Worm (Caenorhabditis elegans) whole organism, mixed stage, embryonic: ENCODE measurements around the gene F35H8.2.

Experiments
- M03D4.4 ChIP-seq: sonication (generic microtip); optimal IDR thresholded peaks from 2 replicates; lab custom pipeline; 2017; ENCODE audit warnings: mild to moderate bottlenecking, missing genetic modification characterization, missing compliant biosample characterization
- bed-3 ChIP-seq: fragments of 200-800 bp; sonication (Bioruptor generic); optimal IDR thresholded peaks from 3 replicates; lab custom pipeline; 2018; ENCODE audit warnings: mild to moderate bottlenecking, missing genetic modification characterization, moderate library complexity, missing compliant biosample characterization
- blmp-1 ChIP-seq: fragments of 150-350 bp; optimal IDR thresholded peaks from 2 replicates; lab custom pipeline; 2014; ENCODE audit warnings: missing biosample characterization, missing genetic modification characterization
- ceh-39 ChIP-seq: fragments of 150-350 bp; optimal IDR thresholded peaks from 2 replicates; lab custom pipeline; 2014; ENCODE audit warnings: missing biosample characterization, missing genetic modification characterization
- ceh-43 ChIP-seq: fragments of 200-800 bp; sonication (Bioruptor generic); optimal IDR thresholded peaks from 2 replicates; lab custom pipeline; 2018; ENCODE audit warnings: mild to moderate bottlenecking, missing genetic modification characterization, moderate library complexity, missing compliant biosample characterization
- ceh-83 ChIP-seq: fragments of 200-800 bp; sonication (Bioruptor generic); optimal IDR thresholded peaks from 2 replicates; lab custom pipeline; 2018; ENCODE audit warnings: mild to moderate bottlenecking, missing genetic modification characterization, missing compliant biosample characterization
- ces-1 ChIP-seq: fragments of 150-350 bp; optimal IDR thresholded peaks from 2 replicates; lab custom pipeline; 2014; ENCODE audit warnings: missing biosample characterization, missing genetic modification reagents, missing genetic modification characterization
- cnd-1 ChIP-seq: fragments of 200-800 bp; sonication (Bioruptor generic); optimal IDR thresholded peaks from 2 replicates; lab custom pipeline; 2018; ENCODE audit warnings: mild to moderate bottlenecking, missing genetic modification characterization, missing compliant biosample characterization
- drap-1 ChIP-seq: fragments of 200-800 bp; sonication (Bioruptor generic); optimal IDR thresholded peaks from 3 replicates; lab custom pipeline; 2018; ENCODE audit warnings: mild to moderate bottlenecking, missing genetic modification characterization, missing compliant biosample characterization
- elt-1 ChIP-seq: sonication (generic microtip); optimal IDR thresholded peaks from 2 replicates; lab custom pipeline; 2017; ENCODE audit warnings: missing genetic modification characterization, mild to moderate bottlenecking, missing compliant biosample characterization, antibody characterized with exemption, moderate library complexity, borderline replicate concordance; ENCODE audit not compliant: insufficient read depth
- elt-3 ChIP-seq: fragments of 150-350 bp; optimal IDR thresholded peaks from 2 replicates; lab custom pipeline; 2014; ENCODE audit warnings: missing biosample characterization, missing genetic modification characterization
- flh-1 ChIP-seq: fragments of 200-800 bp; sonication (Bioruptor generic); optimal IDR thresholded peaks from 2 replicates; lab custom pipeline; 2018; ENCODE audit warnings: mild to moderate bottlenecking, missing genetic modification characterization, moderate library complexity, missing compliant biosample characterization
- ham-2 ChIP-seq: fragments of 200-800 bp; sonication (Bioruptor generic); optimal IDR thresholded peaks from 2 replicates; lab custom pipeline; 2018; ENCODE audit warnings: mild to moderate bottlenecking, missing genetic modification characterization, missing compliant biosample characterization
- hlh-1 ChIP-seq: fragments of 150-350 bp; optimal IDR thresholded peaks from 2 replicates; lab custom pipeline; 2014; ENCODE audit warnings: missing biosample characterization, missing genetic modification reagents, missing genetic modification characterization
- lin-13 ChIP-seq: fragments of 150-350 bp; optimal IDR thresholded peaks from 2 replicates; lab custom pipeline; 2014; ENCODE audit warnings: missing biosample characterization, missing genetic modification characterization
- lin-32 ChIP-seq: fragments of 200-800 bp; sonication (Bioruptor generic); optimal IDR thresholded peaks from 2 replicates; lab custom pipeline; 2018; ENCODE audit warnings: mild to moderate bottlenecking, missing genetic modification characterization, missing compliant biosample characterization
- lsy-2 ChIP-seq: fragments of 150-350 bp; optimal IDR thresholded peaks from 2 replicates; lab custom pipeline; 2014; ENCODE audit warnings: missing biosample characterization, missing genetic modification characterization
- mab-5 ChIP-seq: fragments of 150-350 bp; optimal IDR thresholded peaks from 2 replicates; lab custom pipeline; 2014; ENCODE audit warnings: missing biosample characterization, missing genetic modification characterization
- mep-1 ChIP-seq: fragments of 150-350 bp; optimal IDR thresholded peaks from 2 replicates; lab custom pipeline; 2017; ENCODE audit warnings: missing biosample characterization, missing genetic modification reagents, missing genetic modification characterization, inconsistent platforms
- mls-2 ChIP-seq: sonication (generic microtip); optimal IDR thresholded peaks from 2 replicates; lab custom pipeline; 2016; ENCODE audit warnings: mild to moderate bottlenecking, missing genetic modification characterization, moderate library complexity, missing compliant biosample characterization
- nhr-12 ChIP-seq: fragments of 150-350 bp; optimal IDR thresholded peaks from 2 replicates; lab custom pipeline; 2014; ENCODE audit warnings: missing biosample characterization, missing genetic modification characterization
- nhr-2 ChIP-seq: fragments of 150-350 bp; optimal IDR thresholded peaks from 2 replicates; lab custom pipeline; 2014; ENCODE audit warnings: missing biosample characterization, missing genetic modification characterization
- nhr-237 ChIP-seq: fragments of 150-350 bp; optimal IDR thresholded peaks from 2 replicates; lab custom pipeline; 2014; ENCODE audit warnings: missing biosample characterization, missing genetic modification characterization
- nhr-28 ChIP-seq: fragments of 150-350 bp; optimal IDR thresholded peaks from 2 replicates; lab custom pipeline; 2014; ENCODE audit warnings: missing biosample characterization, missing genetic modification characterization
- nhr-76 ChIP-seq: sonication (generic microtip); optimal IDR thresholded peaks from 2 replicates; lab custom pipeline; 2017; ENCODE audit warnings: missing biosample characterization, missing genetic modification characterization
- pha-4 ChIP-seq: fragments of 150-350 bp; optimal IDR thresholded peaks from 2 replicates; lab custom pipeline; 2018; ENCODE audit warnings: missing biosample characterization, missing genetic modification reagents, missing genetic modification characterization
- sem-2 ChIP-seq: fragments of 200-800 bp; sonication (Bioruptor generic); optimal IDR thresholded peaks from 2 replicates; lab custom pipeline; 2018; ENCODE audit warnings: mild to moderate bottlenecking, missing genetic modification characterization, missing compliant biosample characterization
- snpc-4 ChIP-seq: fragments of 150-350 bp; optimal IDR thresholded peaks from 2 replicates; lab custom pipeline; 2014; ENCODE audit warnings: missing biosample characterization, missing genetic modification characterization
- sptf-1 ChIP-seq: sonication (generic microtip); optimal IDR thresholded peaks from 2 replicates; lab custom pipeline; 2017; ENCODE audit warnings: mild to moderate bottlenecking, missing genetic modification characterization, moderate library complexity, missing compliant biosample characterization
- tbx-8 ChIP-seq: fragments of 200-800 bp; sonication (Bioruptor generic); optimal IDR thresholded peaks from 2 replicates; lab custom pipeline; 2018; ENCODE audit warnings: mild to moderate bottlenecking, missing genetic modification characterization, moderate library complexity, missing compliant biosample characterization
- unc-120 ChIP-seq: sonication (generic microtip); optimal IDR thresholded peaks from 2 replicates; lab custom pipeline; 2017; ENCODE audit warnings: missing genetic modification characterization, missing compliant biosample characterization; ENCODE audit not compliant: poor library complexity, severe bottlenecking
- unc-39 ChIP-seq: fragments of 150-350 bp; optimal IDR thresholded peaks from 2 replicates; lab custom pipeline; 2014; ENCODE audit warnings: missing biosample characterization, missing genetic modification characterization
- unc-62 ChIP-seq: fragments of 150-350 bp; optimal IDR thresholded peaks from 2 replicates; lab custom pipeline; 2014; ENCODE audit warnings: missing biosample characterization, missing genetic modification reagents, missing genetic modification characterization
- zip-8 ChIP-seq: fragments of 150-350 bp; optimal IDR thresholded peaks from 2 replicates; lab custom pipeline; 2014; ENCODE audit warnings: missing biosample characterization, missing genetic modification characterization
- ztf-11 ChIP-seq: fragments of 150-350 bp; optimal IDR thresholded peaks from 2 replicates; lab custom pipeline; 2014; ENCODE audit warnings: missing biosample characterization, missing genetic modification characterization

Gene F35H8.2

ce11 chrII:9560895-9561294, 5.6 kb downstream of the F35H8.2 start:
- no peak for TF ChIP-seq snpc-4
- TF ChIP-seq lsy-2 (tag; lab: Kevin White, UChicago), result no peak
- no peak for TF ChIP-seq mls-2 (tag; lab: Kevin White, UChicago)
- no peak for TF ChIP-seq nhr-76
- no peak for TF ChIP-seq ceh-83 (GFP tag; lab: Kevin White, UChicago)
- no peak for TF ChIP-seq ceh-43
- TF ChIP-seq hlh-1, result no peak
- no peak for TF ChIP-seq nhr-12 (tag; lab: Kevin White, UChicago)
- no peak for TF ChIP-seq flh-1 (GFP tag; lab: Kevin White, UChicago)
- no peak for TF ChIP-seq elt-1 (tag; lab: Kevin White, UChicago)
- TF ChIP-seq lin-32 (GFP tag; lab: Kevin White, UChicago), result no peak
- no peak for TF ChIP-seq drap-1
- TF ChIP-seq bed-3 (GFP tag; lab: Kevin White, UChicago), result no peak
- no peak for TF ChIP-seq tbx-8 (GFP tag; lab: Kevin White, UChicago)
- no peak for TF ChIP-seq sptf-1

ce11 chrII:9566045-9566444, 10.7 kb downstream of the F35H8.2 start:
- peak; percentile 21 for TF ChIP-seq ces-1 (GFP tag; lab: Kevin White, UChicago)
- TF ChIP-seq nhr-237 (tag; lab: Kevin White, UChicago), result no peak
- TF ChIP-seq ztf-11 (tag; lab: Kevin White, UChicago), result peak; percentile 22
- no peak for TF ChIP-seq mab-5
- no peak for TF ChIP-seq lsy-2 (tag; lab: Kevin White, UChicago)
- TF ChIP-seq hlh-1, result peak; percentile 23
- TF ChIP-seq elt-3 (tag; lab: Kevin White, UChicago), result no peak
- peak; percentile 57 for TF ChIP-seq unc-39
- TF ChIP-seq unc-120 (tag; lab: Kevin White, UChicago), result peak; percentile 84
- TF ChIP-seq ceh-83 (GFP tag; lab: Kevin White, UChicago), result peak; percentile 91
- TF ChIP-seq drap-1, result peak; percentile 92
- peak; percentile 6 for TF ChIP-seq mep-1
- TF ChIP-seq sem-2, result peak; percentile 90
- peak; percentile 95 for TF ChIP-seq mls-2 (tag; lab: Kevin White, UChicago)
- peak; percentile 85 for TF ChIP-seq tbx-8 (GFP tag; lab: Kevin White, UChicago)
- TF ChIP-seq lin-13, result no peak
- peak; percentile 93 for TF ChIP-seq cnd-1
- TF ChIP-seq pha-4 (tag; lab: Kevin White, UChicago), result no peak
- TF ChIP-seq ceh-39 (tag; lab: Kevin White, UChicago), result no peak
- TF ChIP-seq M03D4.4 (tag; lab: Kevin White, UChicago), result peak; percentile 94
- TF ChIP-seq ceh-43, result peak; percentile 90
- TF ChIP-seq sptf-1, result peak; percentile 95
- no peak for TF ChIP-seq snpc-4
- TF ChIP-seq elt-1 (tag; lab: Kevin White, UChicago), result no peak
- no peak for TF ChIP-seq nhr-28 (tag; lab: Kevin White, UChicago)
- peak; percentile 17 for TF ChIP-seq unc-62
- peak; percentile 75 for TF ChIP-seq ham-2 (GFP tag; lab: Kevin White, UChicago)
- TF ChIP-seq nhr-2 (tag; lab: Kevin White, UChicago), result no peak
- no peak for TF ChIP-seq nhr-76
- TF ChIP-seq blmp-1 (tag; lab: Kevin White, UChicago), result no peak
- no peak for TF ChIP-seq zip-8
- TF ChIP-seq flh-1 (GFP tag; lab: Kevin White, UChicago), result peak; percentile 79
- TF ChIP-seq nhr-12 (tag; lab: Kevin White, UChicago), result no peak
- peak; percentile 85 for TF ChIP-seq bed-3 (GFP tag; lab: Kevin White, UChicago)
- TF ChIP-seq lin-32 (GFP tag; lab: Kevin White, UChicago), result peak; percentile 86

- TF ChIP-seq zip-8, result no peak
- TF ChIP-seq blmp-1 (tag; lab: Kevin White, UChicago), result peak; percentile 22
Observed at ce11 chrII:9573412-9573811, 18.1 kb downstream of the F35H8.2 start.

- TF ChIP-seq drap-1 (peak; percentile 13), mab-5 (no peak), ceh-39 (tag; lab: Kevin White, UChicago) (no peak), unc-39 (no peak), ceh-83 (GFP tag; lab: Kevin White, UChicago) (no peak), unc-62 (no peak), cnd-1 (no peak), zip-8 (no peak), pha-4 (tag; lab: Kevin White, UChicago) (no peak), ham-2 (GFP tag; lab: Kevin White, UChicago) (peak; percentile 12), ztf-11 (tag; lab: Kevin White, UChicago) (no peak), unc-120 (tag; lab: Kevin White, UChicago) (no peak), snpc-4 (no peak), hlh-1 (no peak), blmp-1 (tag; lab: Kevin White, UChicago) (no peak), nhr-2 (tag; lab: Kevin White, UChicago) (no peak), nhr-12 (tag; lab: Kevin White, UChicago) (no peak), tbx-8 (GFP tag; lab: Kevin White, UChicago) (no peak), lsy-2 (tag; lab: Kevin White, UChicago) (no peak), sptf-1 (peak; percentile 69), bed-3 (GFP tag; lab: Kevin White, UChicago) (no peak), M03D4.4 (tag; lab: Kevin White, UChicago) (no peak), ceh-43 (peak; percentile 77), sem-2 (no peak), mep-1 (no peak), nhr-76 (no peak), ces-1 (GFP tag; lab: Kevin White, UChicago) (no peak), elt-3 (tag; lab: Kevin White, UChicago) (no peak), mls-2 (tag; lab: Kevin White, UChicago) (peak; percentile 59), nhr-28 (tag; lab: Kevin White, UChicago) (no peak), lin-13 (no peak), lin-32 (GFP tag; lab: Kevin White, UChicago) (no peak), elt-1 (tag; lab: Kevin White, UChicago) (no peak), flh-1 (GFP tag; lab: Kevin White, UChicago) (no peak), nhr-237 (tag; lab: Kevin White, UChicago) (no peak)
Observed at ce11 chrII:9574406-9574805, 19.1 kb downstream of the F35H8.2 start.
